Worm (Caenorhabditis elegans): ENCODE measurements around the gene cpl-1.

The cpl-1 gene

ce11 chrV:16552929-16553328, 42.2 kb downstream of the cpl-1 start, which contains the start of gene Y32B12B.4:
Gene Y32B12B.4, plus strand, starts transcription at chrV:16553327.
- peak; percentile 79 for TF ChIP-seq tbx-37 (GFP tag; conservative IDR thresholded peaks at IDR 0.05)
- no peak for TF ChIP-seq ama-1 (optimal IDR thresholded peaks at IDR 0.05)
- TF ChIP-seq scrt-1 (GFP tag; IDR thresholded peaks at IDR 0.05) = peak; percentile 82
- TF ChIP-seq ceh-13 (GFP tag; optimal IDR thresholded peaks at IDR 0.05) = peak; percentile 41
- TF ChIP-seq ceh-36 (tag; optimal IDR thresholded peaks at IDR 0.05) = no peak
- peak; percentile 16 for TF ChIP-seq aly-1 (tag; optimal IDR thresholded peaks at IDR 0.05)
- no peak for TF ChIP-seq flt-1 (GFP tag; IDR thresholded peaks at IDR 0.05)
- TF ChIP-seq B0310.2 (tag; optimal IDR thresholded peaks at IDR 0.05) = peak; percentile 5
- peak; percentile 49 for TF ChIP-seq hmg-4 (GFP tag; optimal IDR thresholded peaks at IDR 0.05)
- TF ChIP-seq sea-1 (GFP tag; conservative IDR thresholded peaks at IDR 0.05) = peak; percentile 54; the same call in 1 of the 2 replicates
- no peak for TF ChIP-seq F13C5.2 (tag; optimal IDR thresholded peaks at IDR 0.05)
- peak; percentile 2 for TF ChIP-seq ets-7 (tag; optimal IDR thresholded peaks at IDR 0.05)
- TF ChIP-seq hnd-1 (tag; optimal IDR thresholded peaks at IDR 0.05) = peak; percentile 13
- TF ChIP-seq tbx-11 (GFP tag; IDR thresholded peaks at IDR 0.05) = peak; percentile 74
- TF ChIP-seq hmbx-1 (tag; optimal IDR thresholded peaks at IDR 0.05) = no peak
- TF ChIP-seq tra-4 (tag; optimal IDR thresholded peaks at IDR 0.05) = no peak
- peak; percentile 92 for TF ChIP-seq pes-1 (GFP tag; IDR thresholded peaks at IDR 0.05)

- TF ChIP-seq sea-1 (GFP tag; conservative IDR thresholded peaks at IDR 0.05) (no peak), ceh-13 (GFP tag; optimal IDR thresholded peaks at IDR 0.05) (no peak), aly-1 (tag; optimal IDR thresholded peaks at IDR 0.05) (no peak), hmbx-1 (tag; optimal IDR thresholded peaks at IDR 0.05) (no peak), ets-7 (tag; optimal IDR thresholded peaks at IDR 0.05) (no peak), hmg-4 (GFP tag; optimal IDR thresholded peaks at IDR 0.05) (no peak), B0310.2 (tag; optimal IDR thresholded peaks at IDR 0.05) (no peak)
Measured at ce11 chrV:16550680-16551079, 44.5 kb downstream of the cpl-1 start, which contains the start of gene srbc-65. Gene srbc-65, plus strand, starts transcription at chrV:16550980.

Data from whole organism, early embryonic.